Fruit fly (Drosophila melanogaster): ENCODE results near the gene CG31371.
A peak's percentile ranks its signal among the peaks of the same experiment; 100 is the strongest.

The CG31371 gene

DNA sequence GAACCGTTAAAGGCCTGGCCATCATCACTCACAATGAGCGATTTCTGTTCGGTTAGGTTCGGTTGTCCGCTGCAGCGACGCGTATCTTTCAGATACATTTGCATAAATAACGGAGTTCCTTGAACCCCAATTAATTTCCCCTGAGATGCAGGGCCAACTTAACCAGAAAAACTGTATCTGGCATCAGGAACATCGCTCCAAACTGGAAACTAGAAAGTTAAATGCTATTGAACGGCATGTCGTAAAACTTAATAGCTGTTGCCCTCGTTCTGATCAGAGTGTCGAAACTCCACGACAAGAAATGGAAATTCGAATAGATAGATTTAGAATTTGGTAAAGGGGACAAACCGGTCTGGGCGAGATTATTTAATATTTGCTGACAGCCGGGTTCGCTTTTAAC lies 31.0 kb downstream of the CG31371 start (continued):
- TF ChIP-seq BtbVII (GFP tag; optimal IDR thresholded peaks at IDR 0.05) (no peak), stwl (tag; optimal IDR thresholded peaks at IDR 0.05) (no peak), Sry-β (GFP tag; optimal IDR thresholded peaks at IDR 0.05) (no peak), CG1792 (GFP tag; optimal IDR thresholded peaks at IDR 0.05) (no peak), CG6854 (GFP tag; optimal IDR thresholded peaks at IDR 0.05) (no peak), CG8944 (GFP tag; optimal IDR thresholded peaks at IDR 0.05) (no peak), Vsx1 (GFP tag; optimal IDR thresholded peaks at IDR 0.05) (no peak), salm (tag; optimal IDR thresholded peaks at IDR 0.05) (no peak), Ets97D (GFP tag; optimal IDR thresholded peaks at IDR 0.05) (no peak)

DNA sequence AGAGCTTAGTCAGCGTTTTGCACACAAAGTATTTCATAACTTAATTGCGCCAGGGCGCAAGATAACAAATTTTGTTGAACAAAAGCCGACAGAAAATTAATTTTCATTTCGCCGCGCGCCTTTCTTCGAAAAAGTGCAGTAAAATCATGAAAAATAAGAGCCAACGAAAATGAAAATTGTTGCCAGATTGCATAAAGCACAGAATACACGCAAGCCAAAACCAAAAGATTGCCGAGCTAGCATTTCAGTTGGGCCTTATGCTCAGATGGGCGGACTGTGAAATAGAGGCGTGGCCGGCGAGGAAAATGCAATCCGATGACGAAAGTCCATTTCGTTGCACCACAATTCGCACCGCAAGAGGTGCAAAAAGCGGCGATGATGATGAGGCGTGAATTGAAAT lies 32.6 kb downstream of the CG31371 start:
- no peak for TF ChIP-seq CG6175 (GFP tag; IDR thresholded peaks at IDR 0.05)

DNA sequence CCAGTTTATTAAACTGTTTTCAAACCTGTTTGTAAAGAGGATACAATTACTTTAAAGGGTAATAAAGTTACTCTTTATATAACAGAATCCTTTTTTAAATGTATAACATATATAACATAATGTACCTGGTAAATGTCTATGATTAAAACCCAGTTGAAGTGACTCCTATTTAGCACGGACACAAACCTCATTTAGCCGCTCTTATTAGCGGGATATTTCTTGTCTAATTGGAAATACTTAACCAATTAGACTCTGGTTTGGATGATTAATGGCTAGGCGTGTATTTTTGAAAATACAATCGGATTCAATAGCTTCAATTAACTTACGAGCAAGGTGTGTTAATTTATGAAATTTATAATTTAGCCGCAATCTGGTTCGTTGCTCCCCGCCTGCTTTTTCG lies 36.2 kb downstream of the CG31371 start:
- TF ChIP-seq CG10462 (GFP tag; optimal IDR thresholded peaks at IDR 0.05) (no peak), Bteb2 (GFP tag; optimal IDR thresholded peaks at IDR 0.05) (no peak), corto (GFP tag; optimal IDR thresholded peaks at IDR 0.05) (no peak), CTCF (GFP tag; optimal IDR thresholded peaks at IDR 0.05) (peak; percentile 54), insv (GFP tag; optimal IDR thresholded peaks at IDR 0.05) (peak; percentile 100), ap (GFP tag; IDR thresholded peaks at IDR 0.05) (no peak), pita (GFP tag; optimal IDR thresholded peaks at IDR 0.05) (peak; percentile 78), nerfin-2 (GFP tag; IDR thresholded peaks at IDR 0.05; ENCODE audit: partially characterized antibody) (no peak), aop (GFP tag; IDR thresholded peaks at IDR 0.05) (no peak), bcd (GFP tag; optimal IDR thresholded peaks at IDR 0.05) (no peak), crc (GFP tag; optimal IDR thresholded peaks at IDR 0.05) (no peak), CG6272 (GFP tag; IDR thresholded peaks at IDR 0.05) (no peak), CG16863 (GFP tag; optimal IDR thresholded peaks at IDR 0.05) (no peak), zen (tag; optimal IDR thresholded peaks at IDR 0.05) (peak; percentile 91), jing (GFP tag; optimal IDR thresholded peaks at IDR 0.05) (no peak), Tbp (GFP tag; optimal IDR thresholded peaks at IDR 0.05) (no peak), ATbp (GFP tag; optimal IDR thresholded peaks at IDR 0.05) (no peak), bab2 (GFP tag; optimal IDR thresholded peaks at IDR 0.05) (no peak), maf-S (GFP tag; optimal IDR thresholded peaks at IDR 0.05) (no peak), CG17802 (tag; optimal IDR thresholded peaks at IDR 0.05) (no peak), ERR (GFP tag; optimal IDR thresholded peaks at IDR 0.05) (no peak), Elba2 (GFP tag; optimal IDR thresholded peaks at IDR 0.05) (peak; percentile 72), Atf3 (GFP tag; optimal IDR thresholded peaks at IDR 0.05) (no peak), Hsf (GFP tag; optimal IDR thresholded peaks at IDR 0.05) (no peak), CG1602 (GFP tag; optimal IDR thresholded peaks at IDR 0.05) (no peak), CG11398 (GFP tag; optimal IDR thresholded peaks at IDR 0.05) (no peak), CG2199 (GFP tag; IDR thresholded peaks at IDR 0.05) (no peak), sisA (GFP tag; IDR thresholded peaks at IDR 0.05) (no peak), sens (GFP tag) (peak; percentile 44), fd96Cb (tag; optimal IDR thresholded peaks at IDR 0.05) (no peak), dati (GFP tag; IDR thresholded peaks at IDR 0.05) (no peak), tll (GFP tag; optimal IDR thresholded peaks at IDR 0.05) (peak in 1 of 2 experiments; percentile 36), ash1 (GFP tag; optimal IDR thresholded peaks at IDR 0.05) (no peak), CG12744 (GFP tag; optimal IDR thresholded peaks at IDR 0.05) (no peak), CG17385 (GFP tag; optimal IDR thresholded peaks at IDR 0.05) (no peak), CG31365 (tag; optimal IDR thresholded peaks at IDR 0.05) (no peak), toy (GFP tag; IDR thresholded peaks at IDR 0.05) (no peak), row (GFP tag; IDR thresholded peaks at IDR 0.05) (no peak), CG11696 (GFP tag; IDR thresholded peaks at IDR 0.05) (no peak), abd-A (tag; optimal IDR thresholded peaks at IDR 0.05) (no peak), CG14710 (tag; optimal IDR thresholded peaks at IDR 0.05) (peak; percentile 1)

Data from whole organism, embryonic.